Worm (Caenorhabditis elegans) whole organism, young adult: Measurements from ENCODE around the gene srd-45.
A peak's percentile ranks its signal among the peaks of the same experiment; 100 is the strongest.

Source experiments
- B0261.1 ChIP-seq: sonication (generic microtip); optimal IDR thresholded peaks from 2 replicates; lab custom pipeline; 2016; ENCODE audit warnings: mild to moderate bottlenecking, missing genetic modification characterization, moderate library complexity, missing compliant biosample characterization
- B0336.3 ChIP-seq: fragments of 200-800 bp; sonication (Bioruptor generic); IDR thresholded peaks from 2 replicates; pipeline ENCODE4 v1.3.6; 2022; ENCODE audit warnings: missing genetic modification characterization, missing compliant biosample characterization
- F33H1.4 ChIP-seq: fragments of 200-800 bp; sonication (Bioruptor generic); IDR thresholded peaks from 2 replicates; pipeline ENCODE4 v1.3.6; 2022; ENCODE audit warnings: missing genetic modification reagents, missing genetic modification characterization, missing compliant biosample characterization
- F39B2.1 ChIP-seq: fragments of 200-800 bp; sonication (Bioruptor generic); IDR thresholded peaks from 2 replicates; pipeline ENCODE4 v1.3.6; 2022; ENCODE audit warnings: missing genetic modification reagents, missing genetic modification characterization, missing compliant biosample characterization
- F52B5.7 ChIP-seq: sonication (generic microtip); optimal IDR thresholded peaks from 2 replicates; lab custom pipeline; 2016; ENCODE audit warnings: mild to moderate bottlenecking, missing genetic modification characterization, missing compliant biosample characterization
- F57C9.4 ChIP-seq: sonication (generic microtip); optimal IDR thresholded peaks from 2 replicates; lab custom pipeline; 2017; ENCODE audit warnings: mild to moderate bottlenecking, missing genetic modification characterization, missing compliant biosample characterization
- K11D2.4 ChIP-seq: fragments of 200-800 bp; sonication (Bioruptor generic); IDR thresholded peaks from 2 replicates; pipeline ENCODE4 v1.3.6; 2022; ENCODE audit warnings: missing genetic modification reagents, missing genetic modification characterization, missing compliant biosample characterization
- K12H6.12 ChIP-seq: fragments of 200-800 bp; sonication (Bioruptor generic); optimal IDR thresholded peaks from 2 replicates; lab custom pipeline; 2018; ENCODE audit warnings: mild to moderate bottlenecking, missing genetic modification characterization, missing compliant biosample characterization
- T07F8.4 ChIP-seq: sonication (generic microtip); optimal IDR thresholded peaks from 2 replicates; lab custom pipeline; 2016; ENCODE audit warnings: mild to moderate bottlenecking, missing genetic modification characterization, moderate library complexity, missing compliant biosample characterization
- T26A5.8 ChIP-seq: sonication (generic microtip); optimal IDR thresholded peaks from 2 replicates; lab custom pipeline; 2016; ENCODE audit warnings: missing genetic modification characterization, missing compliant biosample characterization
- ZK185.1 ChIP-seq: sonication (generic microtip); optimal IDR thresholded peaks from 2 replicates; lab custom pipeline; 2016; ENCODE audit warnings: mild to moderate bottlenecking, missing genetic modification characterization, missing compliant biosample characterization; ENCODE audit not compliant: poor library complexity, severe bottlenecking
- aptf-3 ChIP-seq: fragments of 200-800 bp; sonication (Bioruptor generic); IDR thresholded peaks from 2 replicates; pipeline ENCODE4 v1.3.6; 2022; ENCODE audit warnings: missing genetic modification characterization, missing compliant biosample characterization
- cebp-2 ChIP-seq: fragments of 200-800 bp; sonication (Bioruptor generic); IDR thresholded peaks from 2 replicates; pipeline ENCODE4 v1.3.6; 2022; ENCODE audit warnings: missing genetic modification characterization, missing compliant biosample characterization
- ceh-27 ChIP-seq: fragments of 200-800 bp; sonication (Bioruptor generic); optimal IDR thresholded peaks from 2 replicates; lab custom pipeline; 2018; ENCODE audit warnings: mild to moderate bottlenecking, missing genetic modification characterization, moderate library complexity, missing compliant biosample characterization
- die-1 ChIP-seq: sonication (generic microtip); optimal IDR thresholded peaks from 2 replicates; lab custom pipeline; 2016; ENCODE audit warnings: missing genotype, mild to moderate bottlenecking, missing genetic modification characterization, missing compliant biosample characterization
- egl-18 ChIP-seq: fragments of 200-800 bp; sonication (Bioruptor generic); IDR thresholded peaks from 2 replicates; pipeline ENCODE4 v1.3.6; 2022; ENCODE audit warnings: missing genetic modification reagents, missing genetic modification characterization, missing compliant biosample characterization
- egl-44 ChIP-seq: fragments of 200-800 bp; sonication (Bioruptor generic); IDR thresholded peaks from 2 replicates; pipeline ENCODE4 v1.3.6; 2022; ENCODE audit warnings: missing genetic modification reagents, missing genetic modification characterization, missing compliant biosample characterization
- ets-4 ChIP-seq: fragments of 200-800 bp; sonication (Bioruptor generic); optimal IDR thresholded peaks from 2 replicates; lab custom pipeline; 2018; ENCODE audit warnings: mild to moderate bottlenecking, missing genetic modification characterization, missing compliant biosample characterization
- hmg-20 ChIP-seq: fragments of 200-800 bp; sonication (Bioruptor generic); IDR thresholded peaks from 2 replicates; pipeline ENCODE4 v1.3.6; 2022; ENCODE audit warnings: missing genetic modification reagents, missing genetic modification characterization, missing compliant biosample characterization
- hsf-1 ChIP-seq: fragments of 200-800 bp; sonication (Bioruptor generic); IDR thresholded peaks from 2 replicates; pipeline ENCODE4 v1.3.6; 2022; ENCODE audit warnings: missing genetic modification reagents, missing genetic modification characterization, missing compliant biosample characterization
- let-526 ChIP-seq: fragments of 200-800 bp; sonication (Bioruptor generic); IDR thresholded peaks from 2 replicates; pipeline ENCODE4 v1.3.6; 2022; ENCODE audit warnings: missing genetic modification reagents, missing genetic modification characterization, missing compliant biosample characterization
- lin-26 ChIP-seq: fragments of 200-800 bp; sonication (Bioruptor generic); IDR thresholded peaks from 2 replicates; pipeline ENCODE4 v1.3.6; 2022; ENCODE audit warnings: missing genetic modification reagents, missing genetic modification characterization, missing compliant biosample characterization
- lin-40 ChIP-seq: sonication (generic microtip); optimal IDR thresholded peaks from 2 replicates; lab custom pipeline; 2016; ENCODE audit warnings: missing genetic modification characterization, mild to moderate bottlenecking, missing compliant biosample characterization, missing genotype, missing genetic modification reagents
- lsy-27 ChIP-seq: sonication (generic microtip); optimal IDR thresholded peaks from 2 replicates; lab custom pipeline; 2017; ENCODE audit warnings: missing genetic modification characterization, mild to moderate bottlenecking, missing compliant biosample characterization, antibody characterized with exemption, missing genotype, borderline replicate concordance; ENCODE audit not compliant: insufficient read depth
- madf-6 ChIP-seq: fragments of 200-800 bp; sonication (Bioruptor generic); IDR thresholded peaks from 2 replicates; pipeline ENCODE4 v1.3.6; 2022; ENCODE audit warnings: missing genetic modification reagents, missing genetic modification characterization, missing compliant biosample characterization
- madf-8 ChIP-seq: fragments of 200-800 bp; sonication (Bioruptor generic); conservative IDR thresholded peaks from 2 replicates; pipeline ENCODE4 v1.3.6; 2022; ENCODE audit warnings: missing genetic modification reagents, missing genetic modification characterization, missing compliant biosample characterization
- mcd-1 ChIP-seq: fragments of 200-800 bp; sonication (Bioruptor generic); IDR thresholded peaks from 2 replicates; pipeline ENCODE4 v1.3.6; 2022; ENCODE audit warnings: missing genetic modification reagents, missing genetic modification characterization, missing compliant biosample characterization
- mes-4 ChIP-seq: sonication (generic microtip); optimal IDR thresholded peaks from 2 replicates; lab custom pipeline; 2016; ENCODE audit warnings: missing genotype, missing genetic modification characterization, missing compliant biosample characterization
- mxl-1 ChIP-seq: sonication (generic microtip); optimal IDR thresholded peaks from 2 replicates; lab custom pipeline; 2016; ENCODE audit warnings: missing genetic modification characterization, missing compliant biosample characterization
- nhr-120 ChIP-seq: fragments of 200-800 bp; sonication (Bioruptor generic); IDR thresholded peaks from 2 replicates; pipeline ENCODE4 v1.3.6; 2022; ENCODE audit warnings: missing genetic modification characterization, missing compliant biosample characterization
- nhr-179 ChIP-seq: sonication (generic microtip); optimal IDR thresholded peaks from 2 replicates; lab custom pipeline; 2016; ENCODE audit warnings: mild to moderate bottlenecking, missing genetic modification characterization, missing compliant biosample characterization
- pha-4 ChIP-seq: fragments of 150-350 bp; sonication (generic microtip); optimal IDR thresholded peaks from 2 replicates; lab custom pipeline; 2014; ENCODE audit warnings: missing biosample characterization, missing genetic modification reagents, missing genetic modification characterization
- rec-8 ChIP-seq, 2 experiments: sonication (generic microtip); optimal IDR thresholded peaks; 2 replicates each; lab custom pipeline; 2016; ENCODE audit warnings: mild to moderate bottlenecking in 2 of 2, missing genetic modification characterization in 2 of 2, missing genetic modification reagents in 2 of 2, missing genotype in 2 of 2, missing biosample characterization in 1 of 2, missing compliant biosample characterization in 1 of 2, moderate library complexity in 1 of 2
- rpc-1 ChIP-seq, 2 experiments: fragments of 150-350 bp in 1 of 2; sonication (generic microtip) in 1 of 2; optimal IDR thresholded peaks; 2 replicates each; lab custom pipeline; 2014 to 2018; ENCODE audit warnings: missing biosample characterization in 1 of 2, missing genetic modification characterization in 1 of 2, missing genetic modification reagents in 1 of 2, missing genotype in 1 of 2
- sdz-38 ChIP-seq: sonication (generic microtip); optimal IDR thresholded peaks from 2 replicates; lab custom pipeline; 2016; ENCODE audit warnings: missing genotype, missing genetic modification characterization, missing compliant biosample characterization
- snpc-1.1 ChIP-seq: sonication (generic microtip); optimal IDR thresholded peaks from 2 replicates; lab custom pipeline; 2017; ENCODE audit warnings: missing genetic modification characterization, mild to moderate bottlenecking, missing compliant biosample characterization, antibody characterized with exemption, moderate library complexity, missing genotype, missing genetic modification reagents; ENCODE audit not compliant: insufficient read depth
- snpc-1.3 ChIP-seq: sonication (generic microtip); optimal IDR thresholded peaks from 2 replicates; lab custom pipeline; 2017; ENCODE audit warnings: missing genetic modification characterization, mild to moderate bottlenecking, missing compliant biosample characterization, antibody characterized with exemption, moderate library complexity, missing genotype, missing genetic modification reagents; ENCODE audit not compliant: insufficient read depth
- snpc-4 ChIP-seq, 5 experiments: fragments of 150-350 bp in 1 of 5; sonication (generic microtip) in 4 of 5; optimal IDR thresholded peaks; 2 replicates each; lab custom pipeline; 2014 to 2018; ENCODE audit warnings: missing genetic modification characterization in 5 of 5, missing biosample characterization in 3 of 5, antibody characterized with exemption in 2 of 5, mild to moderate bottlenecking in 2 of 5, missing compliant biosample characterization in 2 of 5, missing genotype in 2 of 5, moderate library complexity in 2 of 5, missing genetic modification reagents in 1 of 5
- tbp1 ChIP-seq: fragments of 200-800 bp; sonication (Bioruptor generic); optimal IDR thresholded peaks from 2 replicates; lab custom pipeline; 2018; ENCODE audit warnings: mild to moderate bottlenecking, missing genetic modification characterization, missing compliant biosample characterization
- unc-130 ChIP-seq: sonication (generic microtip); optimal IDR thresholded peaks from 2 replicates; lab custom pipeline; 2016; ENCODE audit warnings: missing genetic modification reagents, missing genetic modification characterization, missing compliant biosample characterization
- zfh-2 ChIP-seq: fragments of 200-800 bp; sonication (Bioruptor generic); conservative IDR thresholded peaks from 2 replicates; pipeline ENCODE4 v1.3.6; 2022; ENCODE audit warnings: missing genetic modification reagents, missing genetic modification characterization, missing compliant biosample characterization
- zim-3 ChIP-seq: sonication (generic microtip); optimal IDR thresholded peaks from 2 replicates; lab custom pipeline; 2017; ENCODE audit warnings: mild to moderate bottlenecking, missing genetic modification characterization, moderate library complexity, missing compliant biosample characterization
- ztf-22 ChIP-seq: fragments of 200-800 bp; sonication (Bioruptor generic); optimal IDR thresholded peaks from 2 replicates; lab custom pipeline; 2018; ENCODE audit warnings: mild to moderate bottlenecking, missing genetic modification characterization, moderate library complexity, missing compliant biosample characterization
- ztf-28 ChIP-seq: fragments of 200-800 bp; sonication (Bioruptor generic); IDR thresholded peaks from 2 replicates; pipeline ENCODE4 v1.3.6; 2022; ENCODE audit warnings: missing genetic modification reagents, missing genetic modification characterization, missing compliant biosample characterization
- ztf-3 ChIP-seq: fragments of 200-800 bp; sonication (Bioruptor generic); optimal IDR thresholded peaks from 2 replicates; lab custom pipeline; 2018; ENCODE audit warnings: mild to moderate bottlenecking, missing genetic modification characterization, missing compliant biosample characterization
- ztf-6 ChIP-seq: fragments of 200-800 bp; sonication (Bioruptor generic); IDR thresholded peaks from 2 replicates; pipeline ENCODE4 v1.3.6; 2022; ENCODE audit warnings: missing genetic modification reagents, missing genetic modification characterization, missing compliant biosample characterization

srd-45 gene

DNA sequence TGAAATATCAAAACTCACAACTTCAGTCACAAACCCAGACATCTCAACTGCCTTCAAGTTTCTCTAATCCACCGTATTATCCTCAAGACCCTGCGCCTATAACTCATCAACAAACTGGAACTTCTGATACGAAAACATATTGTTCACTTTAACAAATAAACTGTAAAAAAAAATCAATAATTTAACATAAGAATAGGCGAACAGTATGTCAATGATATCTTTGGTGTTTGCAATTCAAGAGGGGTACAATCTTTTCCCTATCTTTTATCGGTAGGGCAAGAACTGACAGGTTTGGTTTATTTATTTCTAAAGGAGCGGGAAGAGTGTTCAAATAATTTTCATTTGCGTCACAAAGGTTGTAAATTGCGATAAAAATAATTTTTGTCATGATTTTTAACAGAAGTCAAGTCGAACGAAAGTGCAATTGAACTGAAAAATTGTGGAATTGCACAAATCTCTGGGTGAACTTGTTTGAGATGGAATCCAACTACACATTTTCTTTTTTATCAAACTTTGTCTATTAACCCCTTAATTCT is 34.2 kb downstream of the srd-45 start (continued):
- TF ChIP-seq tbp1 (GFP tag; lab: Kevin White, UChicago) (peak; percentile 80), lin-26 (GFP tag; lab: Robert Waterston, UW) (peak; percentile 73), snpc-4 (GFP tag; optimal IDR thresholded peaks at IDR 0.05; lab: Kevin White, UChicago) (peak; percentile 51), snpc-4 (tag; optimal IDR thresholded peaks at IDR 0.05; lab: Kevin White, UChicago) (peak; percentile 71 to 86 (median 82)), T26A5.8 (tag; lab: Kevin White, UChicago) (no peak), ztf-22 (GFP tag; lab: Kevin White, UChicago) (peak; percentile 67), cebp-2 (peak; percentile 93; the same call in 1 of the 2 replicates), F52B5.7 (tag; lab: Kevin White, UChicago) (peak; percentile 77), nhr-179 (peak; percentile 81), mcd-1 (peak; percentile 82), B0336.3 (GFP tag; lab: Robert Waterston, UW) (peak; percentile 99), mes-4 (tag; lab: Kevin White, UChicago) (no peak), K11D2.4 (GFP tag; lab: Robert Waterston, UW) (peak; percentile 98), egl-18 (GFP tag; lab: Robert Waterston, UW) (peak; percentile 88; the same call in 1 of the 2 replicates), hmg-20 (peak; percentile 91), let-526 (GFP tag; lab: Robert Waterston, UW) (peak; percentile 81), F33H1.4 (GFP tag; lab: Robert Waterston, UW) (no peak), ets-4 (GFP tag; lab: Kevin White, UChicago) (peak; percentile 89), nhr-120 (GFP tag; lab: Robert Waterston, UW) (no peak), unc-130 (peak; percentile 33), snpc-1.3 (tag; lab: Kevin White, UChicago) (no peak), zim-3 (tag; lab: Kevin White, UChicago) (peak; percentile 23), ztf-28 (GFP tag; lab: Robert Waterston, UW) (no peak), die-1 (peak; percentile 66), K12H6.12 (tag; lab: Kevin White, UChicago) (peak; percentile 96), F57C9.4 (peak; percentile 71), F39B2.1 (GFP tag; lab: Robert Waterston, UW) (no peak), madf-6 (no peak), ceh-27 (GFP tag; lab: Kevin White, UChicago) (peak; percentile 98), lin-40 (tag; lab: Kevin White, UChicago) (peak; percentile 100), B0261.1 (tag; lab: Kevin White, UChicago) (peak; percentile 62), rpc-1 (optimal IDR thresholded peaks at IDR 0.05; lab: Kevin White, UChicago) (peak; percentile 15), rpc-1 (tag; optimal IDR thresholded peaks at IDR 0.05; lab: Kevin White, UChicago) (no peak), T07F8.4 (tag; lab: Kevin White, UChicago) (peak; percentile 85), hsf-1 (GFP tag; lab: Robert Waterston, UW) (0 out of 2 replicates have a peak, but pooled peaks have one; percentile 20), mxl-1 (tag; lab: Kevin White, UChicago) (no peak), ZK185.1 (tag; lab: Kevin White, UChicago) (peak; percentile 99), madf-8 (GFP tag; lab: Robert Waterston, UW) (no peak), pha-4 (tag; lab: Kevin White, UChicago) (peak; percentile 97), ztf-3 (GFP tag; lab: Kevin White, UChicago) (peak; percentile 88), ztf-6 (GFP tag; lab: Robert Waterston, UW) (0 out of 2 replicates have a peak, but pooled peaks have one; percentile 62), aptf-3 (GFP tag; lab: Robert Waterston, UW) (no peak), lsy-27 (no peak), egl-44 (peak; percentile 87), sdz-38 (tag; lab: Kevin White, UChicago) (no peak), snpc-1.1 (tag; lab: Kevin White, UChicago) (peak; percentile 53), zfh-2 (GFP tag; lab: Robert Waterston, UW) (no peak), rec-8 (tag; optimal IDR thresholded peaks at IDR 0.05; lab: Kevin White, UChicago) (peak in 1 of 2 experiments; percentile 47)
